Worm (Caenorhabditis elegans): ENCODE results near the gene T01D1.5.

- TF ChIP-seq unc-62 (GFP tag; optimal IDR thresholded peaks at IDR 0.05) (no peak), flh-1 (GFP tag; optimal IDR thresholded peaks at IDR 0.05) (no peak), ztf-11 (tag; optimal IDR thresholded peaks at IDR 0.05) (no peak), nhr-237 (tag; optimal IDR thresholded peaks at IDR 0.05) (no peak), elt-1 (tag; optimal IDR thresholded peaks at IDR 0.05; ENCODE audit: borderline replicate concordance, insufficient read depth) (no peak)
Measured at ce11 chrII:186504-186903, 2.4 kb downstream of the T01D1.5 start, which contains the start of gene T01D1.8.
